Worm (Caenorhabditis elegans): ENCODE results near the gene nlp-82.

The nlp-82 gene

ce11 chrII:9280048-9280772, 26.1 kb upstream of the nlp-82 start, which contains the start of gene gldi-3:
gldi-3 (minus strand) TSS chrII:9280098.
- TF ChIP-seq syd-9 (tag; optimal IDR thresholded peaks at IDR 0.05) = no peak

DNA sequence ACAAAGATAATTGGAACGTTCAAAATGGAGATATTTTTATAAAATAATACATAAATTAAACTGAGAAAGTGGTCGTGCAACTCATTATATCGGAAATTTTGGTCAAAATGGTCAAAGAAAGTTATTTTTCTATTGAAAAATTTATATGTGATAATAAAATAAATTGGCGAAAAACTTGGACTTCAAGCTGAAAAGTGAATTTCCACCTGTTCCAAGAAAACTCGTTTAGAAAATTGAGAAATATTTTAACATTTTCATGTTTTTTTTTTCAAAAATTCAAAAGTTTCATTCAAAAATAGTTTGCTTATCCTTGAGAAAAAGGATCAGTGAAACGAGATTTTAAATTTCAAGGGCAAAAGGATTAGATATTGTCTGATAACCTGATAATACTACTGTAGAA, 24.9 kb upstream of the nlp-82 start:
- TF ChIP-seq pha-4 (tag; optimal IDR thresholded peaks at IDR 0.05) = no peak
- TF ChIP-seq gmeb-2 (tag; optimal IDR thresholded peaks at IDR 0.05) = no peak
- TF ChIP-seq ceh-34 (tag; optimal IDR thresholded peaks at IDR 0.05) = no peak
- TF ChIP-seq K09A11.1 (tag; optimal IDR thresholded peaks at IDR 0.05; ENCODE audit: insufficient read depth) = no peak
- TF ChIP-seq ceh-48 (tag; optimal IDR thresholded peaks at IDR 0.05) = no peak

ce11 chrII:9277153-9277552, 23.1 kb upstream of the nlp-82 start:
- TF ChIP-seq syd-9 (tag; optimal IDR thresholded peaks at IDR 0.05) = no peak
- no peak for TF ChIP-seq ceh-22 (tag; optimal IDR thresholded peaks at IDR 0.05)
- TF ChIP-seq npax-4 (tag; optimal IDR thresholded peaks at IDR 0.05) = no peak
- TF ChIP-seq ceh-34 (tag; optimal IDR thresholded peaks at IDR 0.05) = no peak
- no peak for TF ChIP-seq madf-2 (tag; optimal IDR thresholded peaks at IDR 0.05)
- TF ChIP-seq ceh-9 (tag; optimal IDR thresholded peaks at IDR 0.05) = no peak
- TF ChIP-seq ahr-1 (tag; optimal IDR thresholded peaks at IDR 0.05) = no peak
- TF ChIP-seq elt-4 (tag; optimal IDR thresholded peaks at IDR 0.05) = no peak
- TF ChIP-seq pax-1 (tag; optimal IDR thresholded peaks at IDR 0.05) = no peak
- TF ChIP-seq C08G9.2 (tag; optimal IDR thresholded peaks at IDR 0.05) = no peak
- no peak for TF ChIP-seq K02D7.2 (tag; optimal IDR thresholded peaks at IDR 0.05)
- TF ChIP-seq unc-3 (GFP tag; conservative IDR thresholded peaks at IDR 0.05) = no peak
- no peak for TF ChIP-seq unc-3 (tag; optimal IDR thresholded peaks at IDR 0.05)
- TF ChIP-seq eyg-1 (tag; optimal IDR thresholded peaks at IDR 0.05) = no peak
- no peak for TF ChIP-seq elt-2 (tag; optimal IDR thresholded peaks at IDR 0.05)
- no peak for TF ChIP-seq hlh-13 (GFP tag; optimal IDR thresholded peaks at IDR 0.05)
- TF ChIP-seq ceh-18 (tag; optimal IDR thresholded peaks at IDR 0.05) = no peak
- no peak for TF ChIP-seq F13H6.1 (tag; optimal IDR thresholded peaks at IDR 0.05)
- no peak for TF ChIP-seq ceh-45 (GFP tag; IDR thresholded peaks at IDR 0.05)
- no peak for TF ChIP-seq Y22D7AL.16 (tag; optimal IDR thresholded peaks at IDR 0.05)

DNA sequence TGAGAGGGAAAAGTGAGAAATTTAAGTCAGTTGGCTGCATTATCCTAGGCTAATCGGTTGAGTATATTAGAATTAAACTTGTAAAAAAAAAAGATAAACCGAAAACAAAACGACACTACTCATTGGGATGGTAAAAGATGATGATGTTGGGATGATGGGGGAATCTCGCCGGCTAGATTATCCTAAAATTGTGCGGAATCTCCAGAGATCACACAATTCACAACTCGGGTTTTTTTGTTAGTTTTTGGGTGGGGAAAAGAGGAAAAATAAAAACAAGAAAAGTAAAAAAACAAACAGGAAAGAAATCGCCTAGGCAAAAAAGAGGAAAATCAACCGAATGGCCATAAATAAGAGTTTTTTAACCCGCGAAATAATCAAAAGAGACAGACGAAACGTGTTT, 21.1 kb upstream of the nlp-82 start:
- TF ChIP-seq C08G9.2 (tag; optimal IDR thresholded peaks at IDR 0.05) = no peak
- TF ChIP-seq dmd-4 (tag; optimal IDR thresholded peaks at IDR 0.05; ENCODE audit: borderline replicate concordance) = no peak
- no peak for TF ChIP-seq odd-2 (tag; optimal IDR thresholded peaks at IDR 0.05)
- TF ChIP-seq nhr-232 (tag; optimal IDR thresholded peaks at IDR 0.05) = no peak
- no peak for TF ChIP-seq unc-3 (GFP tag; conservative IDR thresholded peaks at IDR 0.05)
- no peak for TF ChIP-seq unc-3 (tag; optimal IDR thresholded peaks at IDR 0.05)
- no peak for TF ChIP-seq fax-1 (tag; optimal IDR thresholded peaks at IDR 0.05)
- no peak for TF ChIP-seq gmeb-2 (tag; optimal IDR thresholded peaks at IDR 0.05)

DNA sequence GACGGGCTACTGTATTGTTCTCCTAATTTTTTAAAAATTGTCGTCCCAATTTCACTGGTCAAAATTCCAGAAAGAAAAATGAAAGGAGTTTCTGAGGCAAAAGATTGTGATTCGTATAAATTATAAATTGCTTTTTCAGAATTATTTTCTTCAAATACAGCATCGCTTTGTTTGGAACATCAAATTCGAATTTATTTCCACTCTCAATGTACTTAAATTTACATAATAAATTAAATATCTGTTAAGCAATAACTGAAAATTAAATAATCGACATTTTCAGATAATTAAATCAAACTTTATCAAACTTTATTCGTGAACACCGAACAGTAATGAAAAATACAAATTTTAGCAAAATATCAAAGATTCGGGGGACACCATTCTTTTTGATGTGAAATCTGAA, 20.6 kb upstream of the nlp-82 start:
- TF ChIP-seq madf-2 (tag; optimal IDR thresholded peaks at IDR 0.05) (no peak), npax-4 (tag; optimal IDR thresholded peaks at IDR 0.05) (no peak), ztf-16 (tag; optimal IDR thresholded peaks at IDR 0.05) (no peak), ttx-3 (tag; optimal IDR thresholded peaks at IDR 0.05) (no peak), ceh-9 (tag; optimal IDR thresholded peaks at IDR 0.05) (no peak), unc-3 (GFP tag; conservative IDR thresholded peaks at IDR 0.05) (no peak), unc-3 (tag; optimal IDR thresholded peaks at IDR 0.05) (no peak), pag-3 (tag; optimal IDR thresholded peaks at IDR 0.05; ENCODE audit: borderline replicate concordance) (no peak), hlh-13 (GFP tag; optimal IDR thresholded peaks at IDR 0.05) (no peak), C38D4.7 (GFP tag; optimal IDR thresholded peaks at IDR 0.05) (no peak), unc-55 (GFP tag; optimal IDR thresholded peaks at IDR 0.05) (no peak), odd-2 (tag; optimal IDR thresholded peaks at IDR 0.05) (no peak), unc-86 (tag; optimal IDR thresholded peaks at IDR 0.05) (no peak), gmeb-2 (tag; optimal IDR thresholded peaks at IDR 0.05) (no peak), ceh-48 (tag; optimal IDR thresholded peaks at IDR 0.05) (no peak), ceh-2 (tag; optimal IDR thresholded peaks at IDR 0.05) (no peak), mec-3 (tag; optimal IDR thresholded peaks at IDR 0.05; ENCODE audit: borderline replicate concordance) (no peak)
